Worm (Caenorhabditis elegans) whole organism, late embryonic: ENCODE results near the gene C03G6.21.

ENCODE experiments used
- T23F11.4 ChIP-seq: fragments of 200-800 bp; sonication (Bioruptor generic); optimal IDR thresholded peaks from 2 replicates; lab custom pipeline; 2018; ENCODE audit warnings: mild to moderate bottlenecking, missing genetic modification characterization, missing compliant biosample characterization
- ama-1 ChIP-seq: fragments of 150-350 bp; optimal IDR thresholded peaks from 2 replicates; lab custom pipeline; 2014
- ceh-2 ChIP-seq: sonication (generic microtip); optimal IDR thresholded peaks from 2 replicates; lab custom pipeline; 2016; ENCODE audit warnings: missing genotype, missing genetic modification characterization, missing compliant biosample characterization
- elt-2 ChIP-seq: sonication (generic microtip); optimal IDR thresholded peaks from 2 replicates; lab custom pipeline; 2016; ENCODE audit warnings: missing genetic modification reagents, missing genetic modification characterization, missing compliant biosample characterization
- fkh-10 ChIP-seq: fragments of 150-350 bp; optimal IDR thresholded peaks from 2 replicates; lab custom pipeline; 2014; ENCODE audit warnings: missing biosample characterization, missing genetic modification reagents, missing genetic modification characterization
- hlh-30 ChIP-seq: sonication (generic microtip); optimal IDR thresholded peaks from 2 replicates; lab custom pipeline; 2017; ENCODE audit warnings: antibody characterized with exemption, missing genetic modification characterization, missing compliant biosample characterization; ENCODE audit not compliant: insufficient read depth
- lin-11 ChIP-seq: fragments of 200-800 bp; sonication (Bioruptor generic); optimal IDR thresholded peaks from 2 replicates; lab custom pipeline; 2018; ENCODE audit warnings: mild to moderate bottlenecking, missing genetic modification characterization, missing compliant biosample characterization
- nfya-1 ChIP-seq: sonication (generic microtip); optimal IDR thresholded peaks from 2 replicates; lab custom pipeline; 2017; ENCODE audit warnings: missing genetic modification characterization, mild to moderate bottlenecking, missing compliant biosample characterization, antibody characterized with exemption, moderate library complexity
- nhr-11 ChIP-seq: fragments of 150-350 bp; optimal IDR thresholded peaks from 2 replicates; lab custom pipeline; 2014; ENCODE audit warnings: missing biosample characterization, missing genetic modification characterization
- nhr-232 ChIP-seq: sonication (generic microtip); optimal IDR thresholded peaks from 2 replicates; lab custom pipeline; 2016; ENCODE audit warnings: missing genetic modification characterization, missing compliant biosample characterization
- pha-4 ChIP-seq: fragments of 150-350 bp; optimal IDR thresholded peaks from 2 replicates; lab custom pipeline; 2018; ENCODE audit warnings: missing biosample characterization, missing genetic modification reagents, missing genetic modification characterization
- pqm-1 ChIP-seq: sonication (generic microtip); optimal IDR thresholded peaks from 2 replicates; lab custom pipeline; 2016; ENCODE audit warnings: missing genetic modification characterization, missing compliant biosample characterization

DNA sequence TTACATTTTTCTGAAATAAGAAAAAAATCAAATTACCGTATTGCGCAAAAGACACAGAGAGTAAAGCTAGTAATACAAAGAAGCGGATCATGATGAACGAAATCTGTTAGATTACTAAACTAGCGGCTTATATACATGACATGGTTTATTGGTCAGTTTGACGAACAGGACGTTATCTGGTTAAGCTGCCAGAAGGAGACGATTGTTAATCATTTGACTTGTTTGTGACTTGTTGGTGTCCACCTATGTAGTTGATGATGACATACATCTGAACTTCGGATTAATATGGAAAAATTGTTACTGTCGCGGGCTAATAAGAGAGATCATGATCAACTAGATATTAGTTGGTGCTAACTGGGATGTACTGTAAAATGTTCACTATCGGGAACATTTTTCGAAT lies 43.5 kb upstream of the C03G6.21 start, which contains the start of gene cnc-9:
- no peak for TF ChIP-seq hlh-30 (tag; lab: Kevin White, UChicago)
- TF ChIP-seq fkh-10 (GFP tag; lab: Kevin White, UChicago), result no peak
- no peak for TF ChIP-seq ama-1 (lab: Kevin White, UChicago)
- no peak for TF ChIP-seq pqm-1 (tag; lab: Kevin White, UChicago)
- TF ChIP-seq nfya-1 (tag; lab: Kevin White, UChicago), result no peak
- TF ChIP-seq nhr-11 (tag; lab: Kevin White, UChicago), result no peak
- TF ChIP-seq ceh-2 (tag; lab: Kevin White, UChicago), result no peak
- TF ChIP-seq elt-2 (tag; lab: Kevin White, UChicago), result no peak
- TF ChIP-seq pha-4 (tag; lab: Kevin White, UChicago), result no peak
- no peak for TF ChIP-seq nhr-232
- TF ChIP-seq lin-11 (tag; lab: Kevin White, UChicago), result no peak
- no peak for TF ChIP-seq T23F11.4 (GFP tag; lab: Kevin White, UChicago)
